Worm (Caenorhabditis elegans): Measurements from ENCODE around the gene C17H12.37.

- no peak for TF ChIP-seq zip-5 (tag; optimal IDR thresholded peaks at IDR 0.05)
- no peak for TF ChIP-seq ama-1 (optimal IDR thresholded peaks at IDR 0.05)
- TF ChIP-seq ttx-3 (tag; optimal IDR thresholded peaks at IDR 0.05), result no peak
- TF ChIP-seq unc-3 (GFP tag; conservative IDR thresholded peaks at IDR 0.05), result no peak
- TF ChIP-seq unc-3 (tag; optimal IDR thresholded peaks at IDR 0.05), result no peak
- TF ChIP-seq nhr-11 (tag; optimal IDR thresholded peaks at IDR 0.05), result no peak
- TF ChIP-seq pha-4 (tag; optimal IDR thresholded peaks at IDR 0.05), result no peak
- no peak for TF ChIP-seq ceh-30 (tag; optimal IDR thresholded peaks at IDR 0.05)
- no peak for TF ChIP-seq nhr-232 (tag; optimal IDR thresholded peaks at IDR 0.05)
- no peak for TF ChIP-seq pqm-1 (tag; optimal IDR thresholded peaks at IDR 0.05)
- TF ChIP-seq npax-4 (tag; optimal IDR thresholded peaks at IDR 0.05), result no peak
Observed at ce11 chrIV:6842470-6843008, 37.6 kb downstream of the C17H12.37 start, which contains the start of gene lip-1.

Measured in whole organism, late embryonic.